Worm (Caenorhabditis elegans): Measurements from ENCODE around the gene hsd-3.
A peak's percentile ranks its signal among the peaks of the same experiment; 100 is the strongest.

Gene hsd-3

ce11 chrX:5009000-5009399 lies at the start of gene hsd-3:
hsd-3 (plus strand) TSS chrX:5009300.
- TF ChIP-seq ztf-29 (GFP tag; IDR thresholded peaks at IDR 0.05) (no peak), tab-1 (GFP tag; IDR thresholded peaks at IDR 0.05) (no peak), med-1 (GFP tag; optimal IDR thresholded peaks at IDR 0.05; ENCODE audit: insufficient read depth) (no peak), flt-1 (GFP tag; IDR thresholded peaks at IDR 0.05) (no peak), ref-1 (GFP tag; conservative IDR thresholded peaks at IDR 0.05) (no peak)

ce11 chrX:4959440-4959839 lies 49.7 kb upstream of the hsd-3 start:
- TF ChIP-seq T22C8.4 (GFP tag; IDR thresholded peaks at IDR 0.05): no peak
- TF ChIP-seq cog-1 (tag; optimal IDR thresholded peaks at IDR 0.05): no peak
- TF ChIP-seq flt-1 (GFP tag; IDR thresholded peaks at IDR 0.05): no peak
- no peak for TF ChIP-seq ztf-23 (GFP tag; IDR thresholded peaks at IDR 0.05)
- TF ChIP-seq med-1 (GFP tag; optimal IDR thresholded peaks at IDR 0.05; ENCODE audit: insufficient read depth): no peak
- TF ChIP-seq klf-2 (GFP tag; conservative IDR thresholded peaks at IDR 0.05): no peak

DNA sequence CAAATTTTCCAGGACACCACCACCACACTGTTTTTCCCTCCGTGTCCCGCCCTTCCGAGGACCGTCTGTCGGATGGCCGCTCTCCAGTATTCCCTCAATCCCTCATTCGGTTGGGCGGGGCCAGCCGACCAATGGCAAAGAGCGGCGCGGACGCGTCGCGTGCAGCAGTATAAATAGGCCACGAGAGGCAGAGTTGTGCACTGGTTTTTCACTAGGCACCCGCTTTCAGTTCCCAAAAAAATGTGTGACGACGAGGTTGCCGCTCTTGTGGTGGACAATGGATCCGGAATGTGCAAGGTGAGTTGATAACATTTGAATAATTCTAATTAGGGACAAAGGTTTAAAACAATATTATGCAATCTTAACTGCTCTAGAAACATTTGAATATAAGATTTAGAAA lies 48.7 kb upstream of the hsd-3 start, which contains the start of gene act-4:
Gene act-4, plus strand, starts transcription at position 200 of the 400 bp plus-strand sequence.
- TF ChIP-seq ref-1 (GFP tag; conservative IDR thresholded peaks at IDR 0.05): no peak
- TF ChIP-seq ztf-29 (GFP tag; IDR thresholded peaks at IDR 0.05): no peak
- TF ChIP-seq klf-2 (GFP tag; conservative IDR thresholded peaks at IDR 0.05): no peak
- TF ChIP-seq flt-1 (GFP tag; IDR thresholded peaks at IDR 0.05): peak; percentile 62; the same call in 1 of the 2 replicates
- no peak for TF ChIP-seq T22C8.4 (GFP tag; IDR thresholded peaks at IDR 0.05)
- no peak for TF ChIP-seq ztf-23 (GFP tag; IDR thresholded peaks at IDR 0.05)
- 0 out of 2 replicates have a peak, but pooled peaks have one; percentile 22 for TF ChIP-seq tab-1 (GFP tag; IDR thresholded peaks at IDR 0.05)
- no peak for TF ChIP-seq med-1 (GFP tag; optimal IDR thresholded peaks at IDR 0.05; ENCODE audit: insufficient read depth)
- no peak for TF ChIP-seq cog-1 (tag; optimal IDR thresholded peaks at IDR 0.05)

- TF ChIP-seq ztf-23 (GFP tag; IDR thresholded peaks at IDR 0.05) (peak; percentile 41; the same call in 1 of the 2 replicates), ref-1 (GFP tag; conservative IDR thresholded peaks at IDR 0.05) (peak; percentile 57), cog-1 (tag; optimal IDR thresholded peaks at IDR 0.05) (no peak), T22C8.4 (GFP tag; IDR thresholded peaks at IDR 0.05) (0 out of 2 replicates have a peak, but pooled peaks have one; percentile 31), flt-1 (GFP tag; IDR thresholded peaks at IDR 0.05) (peak; percentile 80)
These were observed 48.0 kb upstream of the hsd-3 start for ce11 chrX:4960910-4961680.

DNA sequence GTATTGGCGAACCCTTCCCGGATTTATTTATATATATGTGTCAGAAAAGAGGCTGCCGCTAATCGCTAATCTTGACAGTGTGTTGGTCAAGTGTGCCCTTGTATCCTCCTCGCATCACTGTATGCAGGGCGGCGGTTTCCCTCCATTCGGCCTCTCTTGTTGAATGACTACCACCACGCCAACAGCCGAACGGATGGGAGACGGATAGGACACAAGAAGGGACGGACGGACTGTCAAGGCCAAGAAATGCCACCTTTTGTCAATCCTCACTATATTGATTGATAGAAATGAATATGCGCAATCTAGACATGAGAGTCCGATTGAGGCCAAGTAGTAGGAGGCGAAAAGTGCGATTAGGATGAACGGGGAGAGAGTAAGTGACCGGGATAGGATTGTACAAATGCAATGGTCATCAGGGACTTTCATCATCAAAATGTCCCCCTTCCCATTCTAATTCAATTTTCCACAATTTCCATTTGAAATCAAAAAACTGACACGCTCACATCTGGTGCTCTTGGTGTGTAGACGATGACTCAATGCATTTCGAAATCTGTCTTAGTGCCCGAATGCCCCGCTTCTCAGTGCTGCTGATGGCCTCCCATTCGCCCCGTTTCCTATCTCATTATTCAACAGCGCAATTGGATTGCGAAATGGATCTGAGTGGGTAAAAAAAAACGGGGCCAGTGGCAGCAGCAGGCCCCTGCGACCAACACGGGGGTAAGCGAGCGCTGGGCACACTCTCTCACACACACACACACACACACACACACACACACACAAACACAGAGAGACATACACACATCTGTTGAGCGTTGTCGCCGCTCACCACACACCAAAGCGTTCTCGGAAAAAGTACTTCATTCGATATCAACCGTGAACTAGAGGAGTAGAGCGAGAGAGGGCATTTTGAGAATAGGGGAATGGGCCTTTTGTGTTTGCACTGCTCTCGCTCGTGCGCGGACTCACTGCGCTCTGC lies 47.1 kb upstream of the hsd-3 start:
- TF ChIP-seq flt-1 (GFP tag; IDR thresholded peaks at IDR 0.05) (peak; percentile 45), T22C8.4 (GFP tag; IDR thresholded peaks at IDR 0.05) (peak; percentile 56; the same call in 1 of the 2 replicates), ztf-29 (GFP tag; IDR thresholded peaks at IDR 0.05) (no peak), cog-1 (tag; optimal IDR thresholded peaks at IDR 0.05) (peak; percentile 59)

DNA sequence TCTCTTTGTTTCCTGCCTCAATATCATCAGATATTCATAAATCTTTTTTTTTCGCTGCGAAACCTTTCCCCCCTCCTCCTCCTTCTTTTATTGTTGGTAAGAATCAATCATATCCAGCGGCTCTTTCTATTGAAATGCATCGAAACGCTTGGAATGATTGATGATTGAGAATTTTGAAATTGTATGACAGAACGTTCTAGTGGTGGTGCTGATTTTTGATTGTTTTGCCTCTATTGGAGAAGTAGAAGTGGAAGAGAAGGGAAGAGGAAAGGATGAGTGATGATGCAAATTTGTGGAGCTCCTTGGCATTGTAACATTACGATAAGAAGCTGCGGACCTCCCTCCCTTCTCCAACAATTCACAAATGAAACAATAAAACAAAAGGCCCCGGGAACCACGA lies 43.5 kb upstream of the hsd-3 start:
- TF ChIP-seq ztf-23 (GFP tag; IDR thresholded peaks at IDR 0.05) (no peak), med-1 (GFP tag; optimal IDR thresholded peaks at IDR 0.05; ENCODE audit: insufficient read depth) (no peak), flt-1 (GFP tag; IDR thresholded peaks at IDR 0.05) (no peak), tab-1 (GFP tag; IDR thresholded peaks at IDR 0.05) (no peak), ztf-29 (GFP tag; IDR thresholded peaks at IDR 0.05) (no peak), T22C8.4 (GFP tag; IDR thresholded peaks at IDR 0.05) (no peak), cog-1 (tag; optimal IDR thresholded peaks at IDR 0.05) (no peak), ref-1 (GFP tag; conservative IDR thresholded peaks at IDR 0.05) (no peak), klf-2 (GFP tag; conservative IDR thresholded peaks at IDR 0.05) (no peak)

- TF ChIP-seq ztf-29 (GFP tag; IDR thresholded peaks at IDR 0.05): no peak
- no peak for TF ChIP-seq flt-1 (GFP tag; IDR thresholded peaks at IDR 0.05)
- no peak for TF ChIP-seq med-1 (GFP tag; optimal IDR thresholded peaks at IDR 0.05; ENCODE audit: insufficient read depth)
- TF ChIP-seq ztf-23 (GFP tag; IDR thresholded peaks at IDR 0.05): no peak
- TF ChIP-seq T22C8.4 (GFP tag; IDR thresholded peaks at IDR 0.05): no peak
- no peak for TF ChIP-seq klf-2 (GFP tag; conservative IDR thresholded peaks at IDR 0.05)
- TF ChIP-seq cog-1 (tag; optimal IDR thresholded peaks at IDR 0.05): no peak
These were observed 39.9 kb upstream of the hsd-3 start, which contains the start of gene M03F4.6 for ce11 chrX:4969228-4969627. M03F4.6 (minus strand) TSS chrX:4969328.

- TF ChIP-seq ztf-23 (GFP tag; IDR thresholded peaks at IDR 0.05) (no peak), klf-2 (GFP tag; conservative IDR thresholded peaks at IDR 0.05) (no peak), cog-1 (tag; optimal IDR thresholded peaks at IDR 0.05) (no peak), ref-1 (GFP tag; conservative IDR thresholded peaks at IDR 0.05) (no peak), med-1 (GFP tag; optimal IDR thresholded peaks at IDR 0.05; ENCODE audit: insufficient read depth) (no peak), T22C8.4 (GFP tag; IDR thresholded peaks at IDR 0.05) (no peak), flt-1 (GFP tag; IDR thresholded peaks at IDR 0.05) (no peak), tab-1 (GFP tag; IDR thresholded peaks at IDR 0.05) (no peak), ztf-29 (GFP tag; IDR thresholded peaks at IDR 0.05) (no peak)
These were observed 38.2 kb upstream of the hsd-3 start, which contains the start of gene calu-1 for ce11 chrX:4970863-4971345. calu-1 (minus strand) TSS chrX:4970913.

- peak; percentile 43 for TF ChIP-seq cog-1 (tag; optimal IDR thresholded peaks at IDR 0.05)
- TF ChIP-seq med-1 (GFP tag; optimal IDR thresholded peaks at IDR 0.05; ENCODE audit: insufficient read depth): no peak
- TF ChIP-seq tab-1 (GFP tag; IDR thresholded peaks at IDR 0.05): 0 out of 2 replicates have a peak, but pooled peaks have one; percentile 8
- peak; percentile 40; the same call in 1 of the 2 replicates for TF ChIP-seq flt-1 (GFP tag; IDR thresholded peaks at IDR 0.05)
These were observed 37.7 kb upstream of the hsd-3 start for ce11 chrX:4971427-4971826.

All from whole organism, midembryonic.